Fruit fly (Drosophila melanogaster) whole organism, embryonic: ENCODE data around the gene Rdh.
A peak's percentile ranks its signal among the peaks of the same experiment; 100 is the strongest.

Experiments used
- CG10321 ChIP-seq: fragments of 200-800 bp; sonication (Bioruptor generic); IDR thresholded peaks from 2 replicates; pipeline ENCODE4 v1.3.6; 2022; ENCODE audit warnings: missing biosample characterization, missing genetic modification characterization
- CG15269 ChIP-seq: fragments of 200-800 bp; sonication (Bioruptor generic); optimal IDR thresholded peaks from 2 replicates; lab custom pipeline; 2018; ENCODE audit warnings: missing biosample characterization, mild to moderate bottlenecking, missing genetic modification characterization, moderate library complexity
- CG8478 ChIP-seq: fragments of >200 bp; optimal IDR thresholded peaks from 2 replicates; lab custom pipeline; 2018
- D ChIP-seq, 2 experiments: fragments of 200-800 bp in 1 of 2; fragments of >200 bp in 1 of 2; sonication (Bioruptor generic) in 1 of 2; optimal IDR thresholded peaks; 2 replicates in 1 of 2; 3 replicates in 1 of 2; lab custom pipeline; 2017; ENCODE audit warnings: mild to moderate bottlenecking in 1 of 2, missing biosample characterization in 1 of 2, missing genetic modification characterization in 1 of 2, missing genetic modification reagents in 1 of 2
- GATAe ChIP-seq: fragments of 200-800 bp; sonication (Bioruptor generic); conservative IDR thresholded peaks from 2 replicates; pipeline ENCODE4 v1.3.6; 2022; ENCODE audit warnings: missing biosample characterization, missing genetic modification characterization
- Hmr ChIP-seq: fragments of 200-800 bp; sonication (Bioruptor generic); optimal IDR thresholded peaks from 3 replicates; lab custom pipeline; 2017; ENCODE audit warnings: mild to moderate bottlenecking, missing biosample characterization, missing genetic modification reagents, missing genetic modification characterization
- Sry-δ ChIP-seq: fragments of 200-800 bp; sonication (Bioruptor generic); optimal IDR thresholded peaks from 2 replicates; lab custom pipeline; 2016; ENCODE audit warnings: missing biosample characterization, missing genetic modification characterization
- pan ChIP-seq, 4 experiments: fragments of >200 bp in 3 of 4; fragments of 200-800 bp in 1 of 4; sonication (Bioruptor generic) in 1 of 4; optimal IDR thresholded peaks in 3 of 4; IDR thresholded peaks in 1 of 4; 2 replicates each; pipeline versions ENCODE4 v1.3.6 to Lab custom; 2017 to 2022; ENCODE audit warnings: missing biosample characterization in 2 of 4, missing genetic modification characterization in 2 of 4, mixed read lengths in 1 of 4
- zf30C ChIP-seq: fragments of 200-800 bp; sonication (Bioruptor generic); optimal IDR thresholded peaks from 3 replicates; lab custom pipeline; 2018; ENCODE audit warnings: missing biosample characterization, mild to moderate bottlenecking, missing genetic modification characterization

DNA sequence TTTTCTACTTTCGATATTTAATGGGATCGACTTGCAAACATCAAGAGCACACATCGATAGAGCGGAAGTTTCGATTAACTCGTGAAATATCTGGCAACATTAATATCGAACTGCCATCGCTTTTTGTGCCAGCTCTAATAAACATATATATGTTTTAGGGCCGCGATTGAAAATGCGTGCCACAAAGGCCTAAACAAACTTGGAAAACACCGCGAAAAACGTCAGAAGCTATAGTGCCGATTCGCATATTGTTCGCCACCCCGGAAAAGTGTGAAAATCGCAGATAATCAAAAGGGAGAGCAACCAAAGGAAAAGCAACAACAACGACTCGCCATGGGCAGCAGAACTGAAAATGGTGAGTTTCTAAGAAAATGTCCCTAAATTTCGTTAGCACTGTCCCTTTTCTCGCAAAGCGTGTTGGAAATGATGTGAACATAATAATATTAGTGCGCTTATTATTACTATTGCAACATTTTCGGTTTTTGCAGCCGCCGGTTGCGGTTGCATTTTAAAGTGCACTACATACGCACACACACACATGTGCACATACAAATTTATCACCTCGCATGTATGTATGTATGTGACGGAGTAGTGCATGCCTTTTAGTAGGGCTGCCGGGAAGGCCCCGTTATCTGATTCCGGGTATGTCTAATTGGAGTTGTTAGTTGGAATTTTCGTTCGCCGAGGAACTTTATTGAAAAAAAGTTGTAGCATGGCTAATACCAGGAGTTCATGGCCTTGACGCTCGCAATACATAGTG is 6.5 kb upstream of the Rdh start, which contains the start of gene enc:
- TF ChIP-seq pan (optimal IDR thresholded peaks at IDR 0.05; lab: Kevin White, UChicago) (no peak), pan (GFP tag; optimal IDR thresholded peaks at IDR 0.05 in 1 of 2, IDR thresholded peaks at IDR 0.05 in 1 of 2) (no peak), zf30C (GFP tag; lab: Kevin White, UChicago) (no peak), CG15269 (tag; lab: Kevin White, UChicago) (no peak), Hmr (GFP tag; lab: Kevin White, UChicago) (no peak), CG8478 (no peak), GATAe (GFP tag; lab: Robert Waterston, UW) (no peak), D (optimal IDR thresholded peaks at IDR 0.05; lab: Kevin White, UChicago) (no peak), D (GFP tag; optimal IDR thresholded peaks at IDR 0.05; lab: Kevin White, UChicago) (no peak), CG10321 (GFP tag; lab: Robert Waterston, UW) (no peak), Sry-δ (GFP tag; lab: Kevin White, UChicago) (peak; percentile 95)
